Worm (Caenorhabditis elegans) whole organism, mixed stage, embryonic: Measurements from ENCODE around the gene wht-8.

Experiments
- ceh-43 ChIP-seq: fragments of 200-800 bp; sonication (Bioruptor generic); optimal IDR thresholded peaks from 2 replicates; lab custom pipeline; 2018; ENCODE audit warnings: mild to moderate bottlenecking, missing genetic modification characterization, moderate library complexity, missing compliant biosample characterization
- ces-1 ChIP-seq: fragments of 150-350 bp; optimal IDR thresholded peaks from 2 replicates; lab custom pipeline; 2014; ENCODE audit warnings: missing biosample characterization, missing genetic modification reagents, missing genetic modification characterization
- lin-13 ChIP-seq: fragments of 150-350 bp; optimal IDR thresholded peaks from 2 replicates; lab custom pipeline; 2014; ENCODE audit warnings: missing biosample characterization, missing genetic modification characterization
- mep-1 ChIP-seq: fragments of 150-350 bp; optimal IDR thresholded peaks from 2 replicates; lab custom pipeline; 2017; ENCODE audit warnings: missing biosample characterization, missing genetic modification reagents, missing genetic modification characterization, inconsistent platforms
- nhr-28 ChIP-seq: fragments of 150-350 bp; optimal IDR thresholded peaks from 2 replicates; lab custom pipeline; 2014; ENCODE audit warnings: missing biosample characterization, missing genetic modification characterization
- snpc-4 ChIP-seq: fragments of 150-350 bp; optimal IDR thresholded peaks from 2 replicates; lab custom pipeline; 2014; ENCODE audit warnings: missing biosample characterization, missing genetic modification characterization
- sptf-1 ChIP-seq: sonication (generic microtip); optimal IDR thresholded peaks from 2 replicates; lab custom pipeline; 2017; ENCODE audit warnings: mild to moderate bottlenecking, missing genetic modification characterization, moderate library complexity, missing compliant biosample characterization
- unc-62 ChIP-seq: fragments of 150-350 bp; optimal IDR thresholded peaks from 2 replicates; lab custom pipeline; 2014; ENCODE audit warnings: missing biosample characterization, missing genetic modification reagents, missing genetic modification characterization
- ztf-11 ChIP-seq: fragments of 150-350 bp; optimal IDR thresholded peaks from 2 replicates; lab custom pipeline; 2014; ENCODE audit warnings: missing biosample characterization, missing genetic modification characterization

- TF ChIP-seq nhr-28 (no peak), unc-62 (no peak), snpc-4 (tag; lab: Kevin White, UChicago) (no peak), sptf-1 (no peak), ces-1 (GFP tag; lab: Kevin White, UChicago) (no peak), ceh-43 (no peak), mep-1 (no peak), lin-13 (tag; lab: Kevin White, UChicago) (no peak), ztf-11 (tag; lab: Kevin White, UChicago) (no peak)
Observed at ce11 chrIII:11218150-11218841, at the start of gene wht-8, which contains the start of gene tbx-34.
